Worm (Caenorhabditis elegans) whole organism, L1 larva: ENCODE data around the gene F47D12.9.

ENCODE experiments used
- lin-39 ChIP-seq: fragments of 150-350 bp; optimal IDR thresholded peaks from 2 replicates; lab custom pipeline; 2014; ENCODE audit warnings: missing biosample characterization, missing genetic modification reagents, missing genetic modification characterization
- tbx-2 ChIP-seq: sonication (generic microtip); optimal IDR thresholded peaks from 2 replicates; lab custom pipeline; 2016; ENCODE audit warnings: missing genetic modification characterization, missing compliant biosample characterization
- xbp-1 ChIP-seq: sonication (generic microtip); optimal IDR thresholded peaks from 2 replicates; lab custom pipeline; 2016; ENCODE audit warnings: missing genetic modification characterization, missing compliant biosample characterization

DNA sequence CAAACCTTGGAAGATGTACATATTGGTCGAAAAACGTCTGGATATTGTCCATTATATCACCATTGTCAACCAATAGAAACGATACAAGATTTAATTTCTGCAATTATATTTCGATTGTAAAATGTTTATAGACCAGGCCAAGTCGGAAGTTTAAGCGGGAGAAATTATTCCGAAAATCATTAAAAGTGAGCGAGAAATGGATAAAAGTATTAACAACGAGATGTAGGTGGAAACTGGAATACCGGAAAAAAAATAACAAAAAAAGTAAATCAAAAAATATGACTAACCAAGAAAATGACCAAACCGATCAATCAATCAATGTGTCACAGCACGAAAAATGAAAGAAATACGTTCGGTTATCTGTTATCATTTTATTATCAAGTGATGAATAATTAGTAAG lies 16.0 kb downstream of the F47D12.9 start, which contains the start of gene F47D12.6:
- TF ChIP-seq xbp-1 = no peak
- TF ChIP-seq tbx-2 (tag; lab: Kevin White, UChicago) = no peak
- no peak for TF ChIP-seq lin-39 (tag; lab: Kevin White, UChicago)
